Worm (Caenorhabditis elegans) whole organism, L4 larva: ENCODE data around the gene plc-4.

Source experiments
- F49E8.2 ChIP-seq: sonication (generic microtip); optimal IDR thresholded peaks from 2 replicates; lab custom pipeline; 2016; ENCODE audit warnings: missing compliant biosample characterization, mild to moderate bottlenecking, missing genetic modification characterization, borderline replicate concordance
- Y48G9A.11 ChIP-seq: fragments of 200-800 bp; sonication (Bioruptor generic); IDR thresholded peaks from 2 replicates; pipeline ENCODE4 v1.3.6; 2022; ENCODE audit warnings: missing genetic modification reagents, missing genetic modification characterization, missing compliant biosample characterization
- Y5F2A.4 ChIP-seq: fragments of 200-800 bp; sonication (Bioruptor generic); optimal IDR thresholded peaks from 2 replicates; lab custom pipeline; 2018; ENCODE audit warnings: mild to moderate bottlenecking, missing genetic modification characterization, missing compliant biosample characterization
- ZK546.5 ChIP-seq, 2 experiments: sonication (generic microtip); optimal IDR thresholded peaks; 2 replicates each; lab custom pipeline; 2017; ENCODE audit warnings: missing biosample characterization in 2 of 2, missing genetic modification characterization in 2 of 2
- aha-1 ChIP-seq: fragments of 150-350 bp; peaks from one replicate; lab custom pipeline; 2014; ENCODE audit warnings: missing biosample characterization, missing genetic modification characterization
- arid-1 ChIP-seq: fragments of 200-800 bp; sonication (Bioruptor generic); conservative IDR thresholded peaks from 2 replicates; pipeline ENCODE4 v1.3.6; 2022; ENCODE audit warnings: missing genetic modification reagents, missing genetic modification characterization, missing compliant biosample characterization
- attf-4 ChIP-seq: sonication (generic microtip); optimal IDR thresholded peaks from 3 replicates; lab custom pipeline; 2017; ENCODE audit warnings: missing biosample characterization, missing genetic modification characterization
- ceh-44 ChIP-seq: fragments of 200-800 bp; sonication (Bioruptor generic); IDR thresholded peaks from 2 replicates; pipeline ENCODE4 v1.3.6; 2022; ENCODE audit warnings: missing genetic modification reagents, missing genetic modification characterization, missing compliant biosample characterization
- ces-1 ChIP-seq: fragments of 150-350 bp; sonication (generic microtip); optimal IDR thresholded peaks from 4 replicates; lab custom pipeline; 2014; ENCODE audit warnings: missing biosample characterization, missing genetic modification reagents, missing genetic modification characterization
- cey-2 ChIP-seq: sonication (generic microtip); optimal IDR thresholded peaks from 3 replicates; lab custom pipeline; 2017; ENCODE audit warnings: missing genetic modification characterization, mild to moderate bottlenecking, missing compliant biosample characterization, antibody characterized with exemption, borderline replicate concordance; ENCODE audit not compliant: insufficient read depth
- daf-16 ChIP-seq, 3 experiments: sonication (generic microtip); optimal IDR thresholded peaks; 2 replicates each; lab custom pipeline; 2016 to 2017; ENCODE audit warnings: missing genetic modification characterization in 3 of 3, missing genetic modification reagents in 3 of 3, mild to moderate bottlenecking in 2 of 3, missing compliant biosample characterization in 2 of 3, missing biosample characterization in 1 of 3, moderate library complexity in 1 of 3
- daf-19 ChIP-seq: fragments of 200-800 bp; sonication (Bioruptor generic); conservative IDR thresholded peaks from 2 replicates; pipeline ENCODE4 v1.3.6; 2022; ENCODE audit warnings: missing genetic modification characterization, missing compliant biosample characterization
- daf-8 ChIP-seq: fragments of 200-800 bp; sonication (Bioruptor generic); IDR thresholded peaks from 2 replicates; pipeline ENCODE4 v1.3.6; 2022; ENCODE audit warnings: missing genetic modification characterization, missing compliant biosample characterization
- dmd-6 ChIP-seq: fragments of 200-800 bp; sonication (Bioruptor generic); IDR thresholded peaks from 2 replicates; pipeline ENCODE4 v1.3.6; 2022; ENCODE audit warnings: missing genetic modification reagents, missing genetic modification characterization, missing compliant biosample characterization
- dmd-8 ChIP-seq: fragments of 200-800 bp; sonication (Bioruptor generic); IDR thresholded peaks from 2 replicates; pipeline ENCODE4 v1.3.6; 2022; ENCODE audit warnings: missing genetic modification characterization, missing compliant biosample characterization
- dmd-9 ChIP-seq: fragments of 200-800 bp; sonication (Bioruptor generic); IDR thresholded peaks from 2 replicates; pipeline ENCODE4 v1.3.6; 2022; ENCODE audit warnings: missing genetic modification reagents, missing genetic modification characterization, missing compliant biosample characterization
- dve-1 ChIP-seq: sonication (generic microtip); optimal IDR thresholded peaks from 2 replicates; lab custom pipeline; 2017; ENCODE audit warnings: antibody characterized with exemption, mild to moderate bottlenecking, missing genetic modification characterization, missing compliant biosample characterization; ENCODE audit not compliant: insufficient read depth
- egl-43 ChIP-seq: fragments of 200-800 bp; sonication (Bioruptor generic); IDR thresholded peaks from 2 replicates; pipeline ENCODE4 v1.3.6; 2022; ENCODE audit warnings: missing genetic modification reagents, missing genetic modification characterization, missing compliant biosample characterization
- fos-1 ChIP-seq: fragments of 150-350 bp; optimal IDR thresholded peaks from 2 replicates; lab custom pipeline; 2014; ENCODE audit warnings: missing biosample characterization, missing genetic modification characterization
- gei-8 ChIP-seq: fragments of 200-800 bp; sonication (Bioruptor generic); optimal IDR thresholded peaks from 2 replicates; lab custom pipeline; 2018; ENCODE audit warnings: mild to moderate bottlenecking, missing genetic modification characterization, missing compliant biosample characterization
- hif-1 ChIP-seq, 2 experiments: sonication (generic microtip); optimal IDR thresholded peaks; 2 replicates each; lab custom pipeline; 2016 to 2017; ENCODE audit warnings: missing compliant biosample characterization in 2 of 2, missing genetic modification characterization in 2 of 2, missing genetic modification reagents in 2 of 2, missing genotype in 2 of 2, mild to moderate bottlenecking in 1 of 2
- hlh-11 ChIP-seq: fragments of 200-800 bp; sonication (Bioruptor generic); optimal IDR thresholded peaks from 2 replicates; lab custom pipeline; 2018; ENCODE audit warnings: mild to moderate bottlenecking, missing genetic modification characterization, missing compliant biosample characterization
- lin-1 ChIP-seq: fragments of 200-800 bp; sonication (Bioruptor generic); IDR thresholded peaks from 2 replicates; pipeline ENCODE4 v1.3.6; 2022; ENCODE audit warnings: missing genetic modification reagents, missing genetic modification characterization, missing compliant biosample characterization
- lin-13 ChIP-seq: fragments of 150-350 bp; optimal IDR thresholded peaks from 2 replicates; lab custom pipeline; 2014; ENCODE audit warnings: missing biosample characterization, missing genetic modification reagents, missing genetic modification characterization
- lin-29 ChIP-seq: fragments of 200-800 bp; sonication (Bioruptor generic); IDR thresholded peaks from 2 replicates; pipeline ENCODE4 v1.3.6; 2022; ENCODE audit warnings: missing genetic modification reagents, missing genetic modification characterization, missing compliant biosample characterization
- lir-3 ChIP-seq: sonication (generic microtip); optimal IDR thresholded peaks from 2 replicates; lab custom pipeline; 2016; ENCODE audit warnings: mild to moderate bottlenecking, missing genetic modification characterization, missing compliant biosample characterization
- lsy-2 ChIP-seq, 2 experiments: fragments of 150-350 bp in 1 of 2; sonication (generic microtip) in 1 of 2; optimal IDR thresholded peaks; 2 replicates each; lab custom pipeline; 2014 to 2017; ENCODE audit warnings: missing biosample characterization in 2 of 2, missing genetic modification characterization in 2 of 2
- madf-5 ChIP-seq, 2 experiments: fragments of 200-800 bp; sonication (Bioruptor generic); IDR thresholded peaks; 2 replicates each; pipeline ENCODE4 v1.3.6; 2022; ENCODE audit warnings: missing compliant biosample characterization in 2 of 2, missing genetic modification characterization in 2 of 2
- mdt-29 ChIP-seq: fragments of 200-800 bp; sonication (Bioruptor generic); IDR thresholded peaks from 2 replicates; pipeline ENCODE4 v1.3.6; 2022; ENCODE audit warnings: missing genetic modification reagents, missing genetic modification characterization, missing compliant biosample characterization
- mes-2 ChIP-seq: sonication (generic microtip); optimal IDR thresholded peaks from 2 replicates; lab custom pipeline; 2016; ENCODE audit warnings: missing genotype, mild to moderate bottlenecking, missing genetic modification characterization, missing compliant biosample characterization; ENCODE audit not compliant: poor library complexity, severe bottlenecking
- mxl-2 ChIP-seq: fragments of 200-800 bp; sonication (Bioruptor generic); conservative IDR thresholded peaks from 2 replicates; pipeline ENCODE4 v1.3.6; 2022; ENCODE audit warnings: missing genetic modification reagents, missing genetic modification characterization, missing compliant biosample characterization
- nhr-10 ChIP-seq: fragments of 150-350 bp; optimal IDR thresholded peaks from 2 replicates; lab custom pipeline; 2014; ENCODE audit warnings: missing biosample characterization, missing genetic modification characterization
- nhr-28 ChIP-seq: fragments of 150-350 bp; optimal IDR thresholded peaks from 2 replicates; lab custom pipeline; 2014; ENCODE audit warnings: missing biosample characterization, missing genetic modification characterization
- nhr-42 ChIP-seq: fragments of 200-800 bp; sonication (Bioruptor generic); IDR thresholded peaks from 2 replicates; pipeline ENCODE4 v1.3.6; 2022; ENCODE audit warnings: missing genetic modification characterization, missing compliant biosample characterization
- nhr-48 ChIP-seq: sonication (generic microtip); optimal IDR thresholded peaks from 2 replicates; lab custom pipeline; 2016; ENCODE audit warnings: mild to moderate bottlenecking, missing genetic modification characterization, missing compliant biosample characterization
- nhr-6 ChIP-seq: fragments of 150-350 bp; optimal IDR thresholded peaks from 2 replicates; lab custom pipeline; 2014; ENCODE audit warnings: missing biosample characterization, missing genetic modification characterization
- nhr-76 ChIP-seq: fragments of 150-350 bp; optimal IDR thresholded peaks from 2 replicates; lab custom pipeline; 2014; ENCODE audit warnings: missing biosample characterization, missing genetic modification characterization
- nhr-77 ChIP-seq: fragments of 150-350 bp; optimal IDR thresholded peaks from 2 replicates; lab custom pipeline; 2014; ENCODE audit warnings: missing biosample characterization, missing genetic modification characterization
- pha-4 ChIP-seq, 2 experiments: fragments of 150-350 bp in 1 of 2; fragments of 200-800 bp in 1 of 2; sonication (Bioruptor generic) in 1 of 2; IDR thresholded peaks in 1 of 2; optimal IDR thresholded peaks in 1 of 2; 2 replicates each; pipeline versions ENCODE4 v1.3.6 to Lab custom; 2014 to 2022; ENCODE audit warnings: missing genetic modification characterization in 2 of 2, missing genetic modification reagents in 2 of 2, missing biosample characterization in 1 of 2, missing compliant biosample characterization in 1 of 2
- php-3 ChIP-seq: fragments of 200-800 bp; sonication (Bioruptor generic); IDR thresholded peaks from 2 replicates; pipeline ENCODE4 v1.3.6; 2022; ENCODE audit warnings: missing genetic modification reagents, missing genetic modification characterization, missing compliant biosample characterization
- pqm-1 ChIP-seq: sonication (generic microtip); optimal IDR thresholded peaks from 2 replicates; lab custom pipeline; 2017; ENCODE audit warnings: missing biosample characterization, missing genetic modification characterization
- rbr-2 ChIP-seq: sonication (generic microtip); optimal IDR thresholded peaks from 2 replicates; lab custom pipeline; 2016; ENCODE audit warnings: missing genotype, missing genetic modification characterization, missing compliant biosample characterization
- saeg-2 ChIP-seq: fragments of 200-800 bp; sonication (Bioruptor generic); IDR thresholded peaks from 2 replicates; pipeline ENCODE4 v1.3.6; 2022; ENCODE audit warnings: missing genetic modification reagents, missing genetic modification characterization, missing compliant biosample characterization
- set-16 ChIP-seq: fragments of 200-800 bp; sonication (Bioruptor generic); IDR thresholded peaks from 2 replicates; pipeline ENCODE4 v1.3.6; 2022; ENCODE audit warnings: missing genetic modification reagents, missing genetic modification characterization, missing compliant biosample characterization
- spr-1 ChIP-seq: sonication (generic microtip); optimal IDR thresholded peaks from 2 replicates; lab custom pipeline; 2016; ENCODE audit warnings: mild to moderate bottlenecking, missing genetic modification characterization, missing compliant biosample characterization
- zag-1 ChIP-seq: fragments of 150-350 bp; optimal IDR thresholded peaks from 2 replicates; lab custom pipeline; 2014; ENCODE audit warnings: missing biosample characterization, missing genetic modification characterization
- zfp-3 ChIP-seq: fragments of 200-800 bp; sonication (Bioruptor generic); conservative IDR thresholded peaks from 2 replicates; pipeline ENCODE4 v1.3.6; 2022; ENCODE audit warnings: missing genetic modification reagents, missing genetic modification characterization, missing compliant biosample characterization

plc-4 gene

DNA sequence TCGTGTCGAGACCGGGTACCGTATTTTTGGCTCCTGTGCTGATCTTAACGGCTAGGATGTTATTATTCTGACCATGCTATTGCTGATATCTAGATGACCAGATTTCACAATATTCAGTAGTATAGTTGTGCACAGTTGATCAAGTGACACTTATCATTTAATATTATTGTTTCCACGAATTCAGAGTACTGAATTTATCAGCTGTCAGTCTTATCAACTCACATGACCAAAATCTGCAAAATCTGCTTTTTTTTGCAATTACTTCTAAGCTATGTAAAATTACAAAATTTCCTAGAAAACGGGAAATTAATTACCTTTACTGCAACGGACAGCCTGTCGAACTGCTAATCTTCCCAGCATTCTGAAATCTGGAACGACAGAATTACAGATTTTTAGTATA, 38.0 kb upstream of the plc-4 start, which contains the start of gene pam-1:
pam-1 (minus strand) TSS at position 368 of the 400 bp plus-strand sequence.
- TF ChIP-seq lir-3 (no peak), lin-13 (GFP tag; lab: Kevin White, UChicago) (no peak), egl-43 (no peak), cey-2 (tag; lab: Kevin White, UChicago) (no peak), pha-4 (GFP tag; IDR thresholded peaks at IDR 0.05; lab: Robert Waterston, UW) (no peak), pha-4 (tag; optimal IDR thresholded peaks at IDR 0.05; lab: Kevin White, UChicago) (no peak), gei-8 (GFP tag; lab: Kevin White, UChicago) (no peak), saeg-2 (GFP tag; lab: Robert Waterston, UW) (no peak), mes-2 (tag; lab: Kevin White, UChicago) (no peak), php-3 (GFP tag; lab: Robert Waterston, UW) (0 out of 2 replicates have a peak, but pooled peaks have one; percentile 29), nhr-10 (tag; lab: Kevin White, UChicago) (no peak), Y5F2A.4 (no peak), mxl-2 (GFP tag; lab: Robert Waterston, UW) (no peak), daf-19 (no peak), zag-1 (tag; lab: Kevin White, UChicago) (no peak), nhr-28 (tag; lab: Kevin White, UChicago) (no peak), arid-1 (no peak), dmd-8 (GFP tag; lab: Robert Waterston, UW) (no peak), fos-1 (tag; lab: Kevin White, UChicago) (no peak), ZK546.5 (tag; optimal IDR thresholded peaks at IDR 0.05; lab: Kevin White, UChicago) (no peak), hif-1 (tag; optimal IDR thresholded peaks at IDR 0.05; lab: Kevin White, UChicago) (no peak), zfp-3 (GFP tag; lab: Robert Waterston, UW) (no peak), hlh-11 (tag; lab: Kevin White, UChicago) (peak; percentile 3), daf-8 (GFP tag; lab: Robert Waterston, UW) (no peak), dmd-9 (no peak), F49E8.2 (tag; lab: Kevin White, UChicago) (peak; percentile 49), ces-1 (GFP tag; lab: Kevin White, UChicago) (no peak), daf-16 (GFP tag; optimal IDR thresholded peaks at IDR 0.05; lab: Kevin White, UChicago) (no peak), daf-16 (tag; optimal IDR thresholded peaks at IDR 0.05; lab: Kevin White, UChicago) (peak; percentile 64), dmd-6 (GFP tag; lab: Robert Waterston, UW) (peak; percentile 25; the same call in 1 of the 2 replicates), nhr-42 (GFP tag; lab: Robert Waterston, UW) (no peak), dve-1 (tag; lab: Kevin White, UChicago) (peak; percentile 43), pqm-1 (tag; lab: Kevin White, UChicago) (no peak), nhr-6 (tag; lab: Kevin White, UChicago) (no peak), attf-4 (tag; lab: Kevin White, UChicago) (no peak), rbr-2 (no peak)

DNA sequence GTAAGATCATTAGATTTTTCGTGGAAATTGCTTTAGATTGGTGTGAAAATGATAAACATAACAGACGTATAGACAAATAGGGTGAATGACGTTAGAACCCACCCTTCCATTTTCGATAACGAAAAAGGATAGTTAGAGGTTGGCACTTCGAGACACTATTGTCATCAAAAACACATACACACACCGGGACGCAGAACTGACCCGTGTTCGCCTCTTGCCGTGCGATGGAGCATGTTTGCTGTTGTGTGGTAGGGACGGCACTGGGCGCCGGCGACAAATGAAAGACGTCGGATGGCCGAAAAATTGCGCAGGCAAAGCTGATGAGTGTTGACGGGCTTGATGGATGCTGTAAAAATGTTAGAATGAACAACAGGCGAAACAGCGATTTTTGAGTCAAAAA, 37.4 kb upstream of the plc-4 start:
- peak in 1 of 2 experiments; percentile 8 for TF ChIP-seq hif-1 (tag; optimal IDR thresholded peaks at IDR 0.05; lab: Kevin White, UChicago)
- no peak for TF ChIP-seq nhr-76 (tag; lab: Kevin White, UChicago)
- TF ChIP-seq ceh-44 (GFP tag; lab: Robert Waterston, UW) = no peak
- TF ChIP-seq lin-29 (GFP tag; lab: Robert Waterston, UW) = no peak
- peak; percentile 29 for TF ChIP-seq lin-13 (GFP tag; lab: Kevin White, UChicago)
- TF ChIP-seq lin-1 = peak; percentile 60
- peak; percentile 19 for TF ChIP-seq nhr-77 (tag; lab: Kevin White, UChicago)
- TF ChIP-seq lsy-2 (tag; optimal IDR thresholded peaks at IDR 0.05; lab: Kevin White, UChicago) = peak in 1 of 2 experiments; percentile 48
- TF ChIP-seq set-16 = 0 out of 2 replicates have a peak, but pooled peaks have one; percentile 17
- TF ChIP-seq mes-2 (tag; lab: Kevin White, UChicago) = peak; percentile 68
- 0 out of 2 replicates have a peak, but pooled peaks have one; percentile 21 for TF ChIP-seq Y48G9A.11 (GFP tag; lab: Robert Waterston, UW)
- peak; percentile 58; the same call in 1 of the 2 replicates for TF ChIP-seq nhr-42 (GFP tag; lab: Robert Waterston, UW)
- no peak for TF ChIP-seq daf-16 (GFP tag; optimal IDR thresholded peaks at IDR 0.05; lab: Kevin White, UChicago)
- peak; percentile 83 for TF ChIP-seq daf-16 (tag; optimal IDR thresholded peaks at IDR 0.05; lab: Kevin White, UChicago)
- TF ChIP-seq nhr-28 (tag; lab: Kevin White, UChicago) = peak; percentile 70
- no peak for TF ChIP-seq spr-1 (tag; lab: Kevin White, UChicago)
- TF ChIP-seq fos-1 (tag; lab: Kevin White, UChicago) = no peak
- no peak for TF ChIP-seq nhr-6 (tag; lab: Kevin White, UChicago)
- peak; percentile 50 for TF ChIP-seq aha-1 (tag; lab: Kevin White, UChicago)
- TF ChIP-seq madf-5 (GFP tag; IDR thresholded peaks at IDR 0.05; lab: Robert Waterston, UW) = 0 out of 4 replicates have a peak, but pooled peaks of 1 of the 2 experiments have one; percentile 70
- TF ChIP-seq mdt-29 (GFP tag; lab: Robert Waterston, UW) = no peak
- TF ChIP-seq nhr-48 = peak; percentile 20
